Worm (Caenorhabditis elegans): Measurements from ENCODE around the gene ZC416.2.

DNA sequence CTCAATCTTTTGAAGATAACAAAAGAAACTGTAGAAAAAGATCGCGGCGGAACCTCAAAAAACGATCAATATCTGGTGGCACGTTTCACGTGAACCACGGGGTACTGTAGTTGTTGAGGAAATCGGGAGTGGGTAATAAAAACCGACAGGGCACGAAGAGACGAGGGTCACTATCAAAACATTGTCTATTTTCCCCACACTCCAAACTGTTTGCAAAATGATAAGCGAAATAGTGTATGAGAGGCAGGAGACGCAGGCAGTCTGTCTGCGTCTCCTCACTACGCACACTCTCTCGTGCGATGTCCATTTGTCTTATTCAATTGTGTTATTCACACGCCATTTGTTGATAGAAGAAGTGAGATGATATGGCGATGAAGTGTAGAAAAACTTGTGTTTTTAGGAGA is 20.0 kb downstream of the ZC416.2 start:
- TF ChIP-seq blmp-1 (tag; optimal IDR thresholded peaks at IDR 0.05): no peak
- TF ChIP-seq mep-1 (tag; optimal IDR thresholded peaks at IDR 0.05): no peak
- TF ChIP-seq ztf-11 (tag; optimal IDR thresholded peaks at IDR 0.05): no peak
- TF ChIP-seq nhr-12 (tag; optimal IDR thresholded peaks at IDR 0.05): no peak
- TF ChIP-seq ceh-83 (GFP tag; optimal IDR thresholded peaks at IDR 0.05): no peak
- TF ChIP-seq unc-62 (GFP tag; optimal IDR thresholded peaks at IDR 0.05): peak; percentile 40
